Fruit fly (Drosophila melanogaster): ENCODE results near the gene CG15824.

CG15824 gene

DNA sequence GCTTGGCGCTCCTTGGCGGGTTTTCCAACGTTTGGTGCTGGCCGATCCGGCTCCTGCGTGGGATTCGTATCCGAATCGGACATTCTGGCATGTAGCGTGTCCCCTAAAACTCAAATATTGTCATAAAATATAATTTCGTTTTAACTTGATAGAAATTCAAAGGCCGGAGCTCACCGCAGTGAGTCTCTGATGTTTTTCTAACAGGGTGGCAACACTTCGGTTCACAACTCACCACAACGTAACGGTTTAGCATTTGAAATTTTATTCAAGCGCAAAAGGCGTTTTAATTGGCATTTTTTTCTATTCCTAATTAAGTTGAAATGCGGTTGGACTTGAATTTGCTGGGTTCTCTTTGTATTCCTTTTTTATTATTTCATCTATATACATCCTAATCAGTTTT, at the start of gene CG15824:
Gene CG15824, minus strand, starts transcription at position 172 of the 400 bp plus-strand sequence.
- TF ChIP-seq CTCF (optimal IDR thresholded peaks at IDR 0.05) (peak; percentile 37 to 39), CG8478 (optimal IDR thresholded peaks at IDR 0.05) (no peak)

DNA sequence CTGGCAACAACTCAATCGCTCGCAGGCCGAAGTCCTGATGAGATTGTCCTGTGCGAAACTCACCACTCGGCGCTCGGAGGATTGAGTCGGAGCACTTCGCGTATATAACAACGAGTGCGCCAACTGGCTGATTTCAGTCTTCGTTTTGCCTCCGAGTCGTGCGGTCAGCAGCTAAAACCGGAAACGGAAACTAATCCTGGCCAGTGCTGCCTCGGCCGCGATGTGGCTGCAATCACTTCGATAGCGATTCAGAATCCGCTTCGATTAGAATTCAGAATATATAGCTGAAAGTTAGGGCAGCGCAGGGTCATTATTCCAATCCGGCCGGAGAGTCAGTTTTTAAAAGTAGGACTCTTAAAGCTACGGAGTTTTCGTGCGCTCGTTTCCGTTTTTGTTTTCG, 37.7 kb upstream of the CG15824 start, which contains the start of gene Tmtc2:
Gene Tmtc2, plus strand, starts transcription at position 134 of the 400 bp plus-strand sequence.
- TF ChIP-seq CTCF (optimal IDR thresholded peaks at IDR 0.05): no peak
- TF ChIP-seq CG8478 (optimal IDR thresholded peaks at IDR 0.05): no peak

DNA sequence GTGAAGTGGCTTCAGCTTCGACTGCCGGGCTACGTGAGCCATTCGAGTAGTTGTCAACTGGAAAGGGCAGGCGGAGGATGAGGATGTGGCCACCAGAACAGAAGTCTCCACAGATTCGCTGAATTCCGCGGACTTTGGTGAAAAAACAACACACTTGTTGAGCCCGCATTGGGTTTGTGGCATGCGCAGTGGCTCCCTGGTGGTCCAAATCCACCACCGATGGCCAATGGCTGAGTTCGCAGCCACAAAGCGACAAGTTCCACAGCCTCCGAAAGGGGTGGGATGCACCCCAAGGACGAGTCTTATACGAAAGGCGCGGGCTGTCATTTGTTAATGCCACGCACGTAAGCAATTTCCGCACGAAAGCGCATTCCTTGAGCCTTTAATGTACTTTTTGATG, 33.8 kb upstream of the CG15824 start:
- no peak for TF ChIP-seq CG8478 (optimal IDR thresholded peaks at IDR 0.05)
- TF ChIP-seq CTCF (optimal IDR thresholded peaks at IDR 0.05): no peak

DNA sequence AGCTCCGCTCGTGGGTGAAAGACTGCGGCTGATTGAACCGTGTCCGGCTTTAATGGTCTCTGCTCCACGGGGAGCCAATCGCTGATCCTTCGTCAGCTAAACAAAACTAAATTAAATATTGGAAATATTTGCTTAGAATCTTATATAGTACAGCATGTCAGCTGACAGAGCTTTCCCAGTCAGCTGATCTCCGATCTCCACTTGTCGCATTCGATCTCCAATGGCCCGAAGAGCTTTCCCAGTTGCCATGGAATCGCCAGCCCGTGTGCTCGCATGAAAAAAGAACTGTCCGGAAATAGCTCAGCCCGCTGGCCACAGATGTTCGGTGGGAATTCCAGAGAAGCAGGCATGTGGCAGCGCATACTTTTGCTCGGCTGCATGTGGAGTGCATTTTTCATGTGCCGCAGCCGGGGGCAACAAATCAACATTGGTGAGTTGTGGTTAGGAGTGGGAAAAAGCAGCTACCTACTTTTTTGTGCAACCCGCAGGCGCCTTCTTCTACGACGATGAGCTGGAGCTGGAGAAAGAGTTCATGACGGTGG, 29.0 kb upstream of the CG15824 start, which contains the start of gene GluRIIC:
Gene GluRIIC, plus strand, starts transcription at position 237 of the 542 bp plus-strand sequence.
- no peak for TF ChIP-seq CG8478 (optimal IDR thresholded peaks at IDR 0.05)
- no peak for TF ChIP-seq CTCF (optimal IDR thresholded peaks at IDR 0.05)

DNA sequence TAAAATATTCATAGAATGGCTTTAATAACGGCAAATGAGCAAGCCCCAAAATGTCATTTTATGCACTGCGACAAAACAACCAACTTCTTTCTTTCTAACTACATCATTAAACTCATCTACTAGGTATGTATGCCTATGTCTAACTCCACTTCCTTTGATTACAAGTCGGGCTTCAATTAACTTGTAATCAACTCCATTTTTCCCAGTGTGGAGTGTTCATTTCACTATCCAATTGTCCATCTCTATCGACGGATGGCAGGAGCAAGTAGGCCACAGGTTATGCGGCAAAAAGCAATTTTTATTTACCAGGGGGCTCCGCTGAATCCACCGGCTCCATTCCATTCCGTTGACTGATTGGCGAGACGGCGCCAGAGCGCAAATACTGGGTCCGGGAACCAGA, 18.8 kb upstream of the CG15824 start:
- TF ChIP-seq CG8478 (optimal IDR thresholded peaks at IDR 0.05) (no peak), CTCF (optimal IDR thresholded peaks at IDR 0.05) (no peak)

DNA sequence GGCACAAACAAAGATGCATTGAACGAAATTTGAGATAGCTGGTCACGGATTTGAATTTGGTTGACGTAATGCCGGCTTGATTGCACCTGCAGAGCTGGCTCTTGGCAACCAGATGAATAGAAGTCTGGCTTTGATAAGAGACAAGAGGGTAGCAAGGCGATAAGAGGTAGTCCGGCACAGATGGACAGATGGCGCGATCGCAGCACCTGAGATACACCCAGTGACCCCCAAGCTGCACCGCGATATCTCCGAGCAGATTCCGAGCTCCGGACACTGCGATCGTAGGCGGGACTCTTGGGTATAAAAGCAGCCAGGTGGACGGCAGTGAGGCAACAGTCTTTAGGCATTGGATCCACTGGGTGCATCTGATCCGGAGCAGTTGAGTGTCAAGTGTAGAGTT, 13.4 kb upstream of the CG15824 start, which contains the start of gene Lsp1beta:
Gene Lsp1beta, plus strand, starts transcription at position 185 of the 400 bp plus-strand sequence.
- TF ChIP-seq CG8478 (optimal IDR thresholded peaks at IDR 0.05): no peak
- TF ChIP-seq CTCF (optimal IDR thresholded peaks at IDR 0.05): no peak

DNA sequence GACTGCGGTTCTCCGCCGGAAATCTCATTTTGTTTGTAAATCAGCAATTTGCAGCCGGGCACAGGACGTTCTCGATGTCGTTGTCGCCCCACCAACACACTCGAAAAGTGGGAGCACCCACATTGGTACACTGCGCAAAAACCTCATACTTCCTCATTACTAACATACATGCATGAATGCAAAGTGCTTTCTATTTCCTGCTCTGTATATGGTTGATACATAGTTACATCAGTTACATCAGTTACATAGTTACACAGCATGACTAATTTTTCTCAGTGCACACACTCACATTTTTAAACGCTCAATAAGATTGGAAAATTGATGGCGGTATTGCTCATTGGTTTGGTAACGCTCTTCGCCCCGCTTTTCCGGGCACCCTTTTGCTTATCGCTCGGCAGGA, 12.2 kb upstream of the CG15824 start:
- TF ChIP-seq CTCF (optimal IDR thresholded peaks at IDR 0.05): no peak
- TF ChIP-seq CG8478 (optimal IDR thresholded peaks at IDR 0.05): no peak

DNA sequence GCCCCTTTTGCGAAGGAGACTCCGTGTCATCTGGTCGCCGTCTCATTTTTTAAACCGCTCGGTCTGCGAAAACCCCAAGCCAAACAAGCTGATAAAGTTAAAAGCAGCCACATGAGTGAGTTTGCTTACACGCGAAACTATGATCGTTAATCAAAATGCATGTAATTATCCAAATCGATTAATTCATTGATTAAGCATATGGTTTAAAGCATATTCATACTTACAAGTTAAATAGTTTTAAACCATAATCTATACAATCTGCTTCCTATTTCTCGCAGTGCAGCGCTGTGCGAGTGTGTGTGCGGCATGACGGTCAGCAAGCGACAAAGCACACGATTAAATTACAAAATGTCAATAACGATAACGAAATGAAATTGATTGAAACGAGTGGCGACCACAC, 10.5 kb upstream of the CG15824 start:
- no peak for TF ChIP-seq CTCF (optimal IDR thresholded peaks at IDR 0.05)
- no peak for TF ChIP-seq CG8478 (optimal IDR thresholded peaks at IDR 0.05)

DNA sequence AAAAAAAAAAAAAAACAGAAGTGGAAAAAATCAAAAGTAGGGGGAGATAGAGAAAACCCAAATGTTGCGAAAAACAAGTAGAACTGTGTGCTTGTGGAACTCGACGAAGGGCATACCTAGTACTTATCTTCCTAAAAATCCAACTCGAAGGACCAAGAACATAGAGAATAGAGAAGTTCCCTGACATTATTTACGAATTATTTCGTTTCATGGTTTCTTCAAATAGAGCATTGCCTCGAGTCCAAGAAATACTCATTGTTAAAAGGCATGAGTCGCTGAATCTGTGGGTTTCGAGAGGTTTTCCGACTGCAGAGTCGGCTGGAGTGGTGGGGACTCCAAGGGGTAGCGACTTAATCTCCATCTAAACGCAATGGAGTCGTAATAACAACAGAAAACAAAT, 8.2 kb upstream of the CG15824 start:
- TF ChIP-seq CTCF (optimal IDR thresholded peaks at IDR 0.05) (no peak), CG8478 (optimal IDR thresholded peaks at IDR 0.05) (no peak)

DNA sequence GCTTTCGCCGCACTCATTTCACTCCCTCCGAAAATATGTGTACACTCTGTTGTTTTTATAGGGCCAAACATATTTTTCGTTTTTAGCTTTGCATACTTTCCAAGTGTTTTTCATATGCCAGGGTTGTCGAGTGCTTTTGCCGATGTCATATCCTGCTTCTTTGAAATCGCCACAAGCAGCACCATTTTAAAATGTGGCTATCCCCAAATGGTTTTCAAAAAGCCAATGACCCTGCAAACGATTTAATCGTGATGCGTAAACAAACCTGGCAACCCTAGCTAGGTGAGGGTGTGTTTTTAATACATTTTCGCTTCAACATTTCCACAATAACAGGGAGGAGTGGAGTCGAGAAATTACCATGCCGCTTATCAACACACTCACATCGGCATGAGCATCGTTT, 7.5 kb upstream of the CG15824 start:
- no peak for TF ChIP-seq CG8478 (optimal IDR thresholded peaks at IDR 0.05)
- TF ChIP-seq CTCF (optimal IDR thresholded peaks at IDR 0.05): no peak

DNA sequence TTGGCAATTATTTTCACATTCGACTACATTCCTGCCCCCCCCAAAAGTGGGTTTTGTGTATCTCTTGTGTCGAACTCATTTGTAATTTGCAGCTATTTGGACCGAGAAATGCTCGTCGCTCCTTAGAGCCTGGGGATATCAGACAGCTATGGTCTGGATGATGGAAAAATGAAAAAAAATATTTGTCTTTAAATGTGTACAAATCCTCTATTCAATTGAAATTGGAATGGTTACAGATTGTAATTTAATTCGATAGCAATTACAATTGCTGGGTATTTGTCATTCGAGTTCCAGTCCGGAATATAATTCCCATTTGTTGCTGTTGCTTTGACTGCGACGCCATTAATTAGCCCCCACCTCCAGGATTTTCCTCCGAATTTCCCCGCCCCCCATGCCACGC, 4.9 kb upstream of the CG15824 start:
- TF ChIP-seq CG8478 (optimal IDR thresholded peaks at IDR 0.05): no peak
- no peak for TF ChIP-seq CTCF (optimal IDR thresholded peaks at IDR 0.05)

DNA sequence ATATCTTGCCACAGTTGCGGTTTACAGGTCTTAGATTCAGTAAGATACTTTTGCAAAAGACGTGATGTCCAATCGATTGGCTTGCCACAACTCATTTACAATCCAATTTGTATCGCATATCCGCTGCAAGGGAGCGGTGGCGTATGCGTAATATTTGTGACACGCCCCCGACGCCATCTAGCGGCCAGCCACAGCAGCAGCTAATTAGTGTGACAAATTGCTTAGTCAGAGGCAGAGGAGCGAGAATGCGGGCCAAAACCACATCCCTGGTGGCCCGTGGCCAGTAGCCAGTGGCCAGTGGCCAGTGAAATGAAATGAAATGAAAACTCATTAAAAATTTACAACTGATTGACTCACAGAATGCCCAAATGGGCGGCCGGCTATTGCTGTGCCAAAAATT, 2.8 kb upstream of the CG15824 start:
- TF ChIP-seq CG8478 (optimal IDR thresholded peaks at IDR 0.05) (no peak), CTCF (optimal IDR thresholded peaks at IDR 0.05) (peak; percentile 68 to 70)

DNA sequence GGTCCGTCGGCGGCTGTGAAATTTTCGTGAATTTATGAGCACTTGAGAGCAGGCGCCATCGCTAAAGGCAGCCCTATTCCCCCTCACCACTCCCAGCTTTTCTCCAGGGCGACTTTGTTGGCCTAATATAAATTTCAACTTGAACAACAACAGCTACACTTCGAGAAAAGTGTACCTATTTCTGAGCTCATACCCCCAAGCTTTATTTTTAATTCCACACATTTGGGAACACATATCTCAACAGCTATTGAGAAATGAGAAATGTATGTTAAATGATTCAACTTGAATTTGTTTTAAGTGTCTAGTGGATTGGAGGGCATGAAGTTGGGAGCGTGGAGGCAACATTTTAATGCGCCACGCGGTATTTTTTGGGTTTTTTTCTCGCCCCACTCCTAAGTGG, 1.8 kb upstream of the CG15824 start:
- TF ChIP-seq CG8478 (optimal IDR thresholded peaks at IDR 0.05): no peak

DNA sequence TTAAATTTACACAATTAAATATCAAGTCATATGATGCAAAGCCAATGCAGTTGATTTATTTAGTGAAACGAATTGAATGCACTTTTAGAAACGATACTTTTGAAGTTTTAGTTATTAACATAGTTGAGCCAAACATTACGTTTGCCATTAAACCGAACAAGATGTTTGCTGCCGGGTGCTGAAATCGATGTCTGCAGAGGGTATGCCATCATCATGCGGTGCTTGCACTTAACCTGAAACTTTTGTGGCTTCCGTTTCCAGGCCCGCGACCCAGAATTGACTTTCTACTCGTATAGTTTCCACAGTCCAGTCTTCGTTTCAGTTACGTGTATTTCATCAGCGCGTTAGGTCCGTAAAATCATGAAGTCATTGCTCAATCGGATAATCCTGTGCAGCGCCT, 7.9 kb downstream of the CG15824 start, which contains the start of gene ninaA:
Gene ninaA, plus strand, starts transcription at position 301 of the 400 bp plus-strand sequence.
- TF ChIP-seq CG8478 (optimal IDR thresholded peaks at IDR 0.05) (no peak), CTCF (optimal IDR thresholded peaks at IDR 0.05) (no peak)

DNA sequence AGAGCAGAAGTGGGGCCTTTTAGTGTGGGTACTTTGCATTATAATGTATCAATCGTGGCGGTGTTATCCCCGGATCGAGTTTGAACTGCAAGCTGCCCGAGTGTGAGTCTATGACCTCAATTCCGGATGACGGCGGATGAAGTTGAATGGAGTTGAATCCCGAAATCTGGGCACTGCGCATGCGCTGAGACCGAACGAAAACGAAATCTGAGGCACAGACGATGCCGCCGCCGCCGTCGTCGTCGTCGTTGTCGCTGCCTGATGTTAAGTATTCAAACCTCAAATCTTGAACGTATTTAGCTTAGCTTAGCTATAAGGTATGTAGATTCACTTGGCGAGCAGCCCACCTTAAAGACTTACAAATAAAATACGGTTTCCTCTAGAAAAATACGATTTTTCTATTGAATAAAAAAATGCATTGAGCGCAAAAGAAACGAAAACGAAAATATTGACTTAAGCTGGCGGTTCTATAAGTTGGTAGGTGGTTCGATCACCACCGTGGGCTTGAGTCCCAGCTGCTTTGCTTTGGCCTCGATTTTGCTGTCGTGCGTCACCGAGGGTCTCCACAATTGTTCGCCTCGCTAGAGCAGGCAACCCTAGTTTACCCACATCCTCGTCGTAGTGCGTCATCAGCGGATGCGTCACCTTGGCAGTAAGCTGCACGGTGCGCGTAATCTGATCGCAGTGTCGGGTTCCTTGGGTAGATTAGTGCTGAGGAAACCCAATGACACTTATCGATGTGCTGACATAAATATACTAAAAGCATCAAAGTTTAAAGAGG, 11.0 kb downstream of the CG15824 start:
- TF ChIP-seq CG8478 (optimal IDR thresholded peaks at IDR 0.05): no peak
- no peak for TF ChIP-seq CTCF (optimal IDR thresholded peaks at IDR 0.05)

DNA sequence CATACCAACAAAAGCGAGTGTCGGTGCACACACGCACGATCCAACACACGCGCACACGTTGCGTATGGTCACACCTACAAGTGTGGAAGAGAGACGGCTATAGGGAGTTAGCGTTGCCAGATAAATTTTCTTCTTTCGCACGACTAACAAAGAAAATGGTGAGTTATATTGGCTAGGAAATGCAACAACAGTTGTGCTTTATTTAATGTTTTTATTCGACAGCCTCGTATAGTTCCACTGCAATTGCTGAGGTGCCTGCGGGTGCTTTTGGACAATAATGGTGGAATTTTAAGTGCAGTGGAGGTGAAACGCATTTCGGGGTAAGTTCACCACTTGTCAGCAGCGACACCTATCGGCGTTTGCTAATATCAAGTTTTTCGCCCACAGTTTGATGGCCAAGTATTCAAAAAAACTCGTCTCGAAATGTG, 13.5 kb downstream of the CG15824 start:
- TF ChIP-seq CTCF (optimal IDR thresholded peaks at IDR 0.05) (peak; percentile 88 to 96), CG8478 (optimal IDR thresholded peaks at IDR 0.05) (no peak)

Measured in S2 (cell line).